Worm (Caenorhabditis elegans): ENCODE measurements around the gene twk-3.

DNA sequence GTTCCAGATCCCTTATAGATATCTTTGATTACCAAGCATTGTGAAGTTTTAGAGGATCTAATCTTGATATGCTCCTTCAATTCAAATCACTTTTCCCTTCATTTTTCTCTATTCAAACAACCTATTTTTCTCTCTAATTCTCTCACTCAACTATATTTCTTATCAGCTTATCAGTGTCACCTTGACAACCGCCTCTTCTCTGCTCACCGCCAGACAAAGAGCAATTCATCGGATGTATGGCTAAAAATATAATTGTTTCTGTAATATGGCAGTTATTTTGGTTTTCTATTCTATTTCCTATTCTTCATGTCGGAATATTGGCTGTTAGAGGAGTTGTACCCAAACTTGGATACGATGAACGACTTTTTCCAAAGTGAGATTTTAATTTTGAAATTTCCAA is 37.1 kb upstream of the twk-3 start:
- no peak for TF ChIP-seq zag-1 (tag; optimal IDR thresholded peaks at IDR 0.05)
- no peak for TF ChIP-seq pha-4 (tag; optimal IDR thresholded peaks at IDR 0.05)
- TF ChIP-seq ZK546.5 (tag; optimal IDR thresholded peaks at IDR 0.05), result no peak
- TF ChIP-seq elt-3 (tag; optimal IDR thresholded peaks at IDR 0.05), result no peak
- no peak for TF ChIP-seq skn-1 (tag; optimal IDR thresholded peaks at IDR 0.05)
- no peak for TF ChIP-seq fkh-10 (GFP tag; optimal IDR thresholded peaks at IDR 0.05)
- no peak for TF ChIP-seq nhr-23 (tag; optimal IDR thresholded peaks at IDR 0.05)
- no peak for TF ChIP-seq snpc-4 (tag; optimal IDR thresholded peaks at IDR 0.05)
- TF ChIP-seq tbx-2 (tag; optimal IDR thresholded peaks at IDR 0.05), result no peak
- no peak for TF ChIP-seq nhr-25 (tag; optimal IDR thresholded peaks at IDR 0.05)
- TF ChIP-seq R02D3.7 (tag; optimal IDR thresholded peaks at IDR 0.05), result no peak
- TF ChIP-seq pqm-1 (tag; optimal IDR thresholded peaks at IDR 0.05), result no peak
- no peak for TF ChIP-seq nhr-237 (tag; optimal IDR thresholded peaks at IDR 0.05)
- TF ChIP-seq ztf-11 (tag; optimal IDR thresholded peaks at IDR 0.05), result no peak

Data from whole organism, L3 larva.